Worm (Caenorhabditis elegans) whole organism, L4 larva: ENCODE measurements around the gene F32H5.3.

Experiments used
- F10B5.3 ChIP-seq: sonication (generic microtip); optimal IDR thresholded peaks from 2 replicates; lab custom pipeline; 2016; ENCODE audit warnings: mild to moderate bottlenecking, missing genetic modification characterization, missing compliant biosample characterization
- F26F4.8 ChIP-seq: fragments of 200-800 bp; sonication (Bioruptor generic); conservative IDR thresholded peaks from 2 replicates; pipeline ENCODE4 v1.3.6; 2022; ENCODE audit warnings: missing genetic modification characterization, missing compliant biosample characterization
- F49E8.2 ChIP-seq: sonication (generic microtip); optimal IDR thresholded peaks from 2 replicates; lab custom pipeline; 2016; ENCODE audit warnings: missing compliant biosample characterization, mild to moderate bottlenecking, missing genetic modification characterization, borderline replicate concordance
- T20F7.1 ChIP-seq: fragments of 200-800 bp; sonication (Bioruptor generic); optimal IDR thresholded peaks from 2 replicates; lab custom pipeline; 2018; ENCODE audit warnings: mild to moderate bottlenecking, missing genetic modification characterization, missing compliant biosample characterization
- T26A8.4 ChIP-seq: fragments of 200-800 bp; sonication (Bioruptor generic); IDR thresholded peaks from 2 replicates; pipeline ENCODE4 v1.3.6; 2022; ENCODE audit warnings: missing genetic modification characterization, missing compliant biosample characterization
- aha-1 ChIP-seq: fragments of 150-350 bp; peaks from one replicate; lab custom pipeline; 2014; ENCODE audit warnings: missing biosample characterization, missing genetic modification characterization
- attf-4 ChIP-seq: sonication (generic microtip); optimal IDR thresholded peaks from 3 replicates; lab custom pipeline; 2017; ENCODE audit warnings: missing biosample characterization, missing genetic modification characterization
- ceh-20 ChIP-seq: fragments of 200-800 bp; sonication (Bioruptor generic); IDR thresholded peaks from 2 replicates; pipeline ENCODE4 v1.3.6; 2022; ENCODE audit warnings: missing genetic modification reagents, missing genetic modification characterization, missing compliant biosample characterization
- ceh-44 ChIP-seq: fragments of 200-800 bp; sonication (Bioruptor generic); IDR thresholded peaks from 2 replicates; pipeline ENCODE4 v1.3.6; 2022; ENCODE audit warnings: missing genetic modification reagents, missing genetic modification characterization, missing compliant biosample characterization
- ceh-82 ChIP-seq: sonication (generic microtip); optimal IDR thresholded peaks from 2 replicates; lab custom pipeline; 2017; ENCODE audit warnings: missing biosample characterization, missing genetic modification characterization
- cey-2 ChIP-seq: sonication (generic microtip); optimal IDR thresholded peaks from 3 replicates; lab custom pipeline; 2017; ENCODE audit warnings: missing genetic modification characterization, mild to moderate bottlenecking, missing compliant biosample characterization, antibody characterized with exemption, borderline replicate concordance; ENCODE audit not compliant: insufficient read depth
- daf-19 ChIP-seq: fragments of 200-800 bp; sonication (Bioruptor generic); conservative IDR thresholded peaks from 2 replicates; pipeline ENCODE4 v1.3.6; 2022; ENCODE audit warnings: missing genetic modification characterization, missing compliant biosample characterization
- dmd-6 ChIP-seq: fragments of 200-800 bp; sonication (Bioruptor generic); IDR thresholded peaks from 2 replicates; pipeline ENCODE4 v1.3.6; 2022; ENCODE audit warnings: missing genetic modification reagents, missing genetic modification characterization, missing compliant biosample characterization
- dmd-9 ChIP-seq: fragments of 200-800 bp; sonication (Bioruptor generic); IDR thresholded peaks from 2 replicates; pipeline ENCODE4 v1.3.6; 2022; ENCODE audit warnings: missing genetic modification reagents, missing genetic modification characterization, missing compliant biosample characterization
- dpl-1 ChIP-seq: fragments of 150-350 bp; optimal IDR thresholded peaks from 2 replicates; lab custom pipeline; 2014; ENCODE audit warnings: missing biosample characterization, missing genetic modification reagents, missing genetic modification characterization
- duxl-1 ChIP-seq: sonication (generic microtip); optimal IDR thresholded peaks from 2 replicates; lab custom pipeline; 2016; ENCODE audit warnings: mild to moderate bottlenecking, missing genetic modification characterization, moderate library complexity, missing compliant biosample characterization; ENCODE audit not compliant: poor library complexity
- egl-27 ChIP-seq: sonication (generic microtip); optimal IDR thresholded peaks from 3 replicates; lab custom pipeline; 2017; ENCODE audit warnings: missing biosample characterization, missing genetic modification reagents, missing genetic modification characterization
- egl-43 ChIP-seq: fragments of 200-800 bp; sonication (Bioruptor generic); IDR thresholded peaks from 2 replicates; pipeline ENCODE4 v1.3.6; 2022; ENCODE audit warnings: missing genetic modification reagents, missing genetic modification characterization, missing compliant biosample characterization
- hif-1 ChIP-seq, 2 experiments: sonication (generic microtip); optimal IDR thresholded peaks; 2 replicates each; lab custom pipeline; 2016 to 2017; ENCODE audit warnings: missing compliant biosample characterization in 2 of 2, missing genetic modification characterization in 2 of 2, missing genetic modification reagents in 2 of 2, missing genotype in 2 of 2, mild to moderate bottlenecking in 1 of 2
- lin-13 ChIP-seq: fragments of 150-350 bp; optimal IDR thresholded peaks from 2 replicates; lab custom pipeline; 2014; ENCODE audit warnings: missing biosample characterization, missing genetic modification reagents, missing genetic modification characterization
- lin-15B ChIP-seq: fragments of 150-350 bp; sonication (generic microtip); optimal IDR thresholded peaks from 3 replicates; lab custom pipeline; 2014; ENCODE audit warnings: missing biosample characterization, missing genetic modification characterization
- lin-29 ChIP-seq: fragments of 200-800 bp; sonication (Bioruptor generic); IDR thresholded peaks from 2 replicates; pipeline ENCODE4 v1.3.6; 2022; ENCODE audit warnings: missing genetic modification reagents, missing genetic modification characterization, missing compliant biosample characterization
- lin-38 ChIP-seq: fragments of 200-800 bp; sonication (Bioruptor generic); IDR thresholded peaks from 2 replicates; pipeline ENCODE4 v1.3.6; 2022; ENCODE audit warnings: missing genetic modification reagents, missing genetic modification characterization, missing compliant biosample characterization
- lin-39 ChIP-seq: fragments of 150-350 bp; optimal IDR thresholded peaks from 2 replicates; lab custom pipeline; 2014; ENCODE audit warnings: missing biosample characterization, missing genetic modification reagents, missing genetic modification characterization
- lir-3 ChIP-seq: sonication (generic microtip); optimal IDR thresholded peaks from 2 replicates; lab custom pipeline; 2016; ENCODE audit warnings: mild to moderate bottlenecking, missing genetic modification characterization, missing compliant biosample characterization
- lsy-2 ChIP-seq, 2 experiments: fragments of 150-350 bp in 1 of 2; sonication (generic microtip) in 1 of 2; optimal IDR thresholded peaks; 2 replicates each; lab custom pipeline; 2014 to 2017; ENCODE audit warnings: missing biosample characterization in 2 of 2, missing genetic modification characterization in 2 of 2
- madf-5 ChIP-seq, 2 experiments: fragments of 200-800 bp; sonication (Bioruptor generic); IDR thresholded peaks; 2 replicates each; pipeline ENCODE4 v1.3.6; 2022; ENCODE audit warnings: missing compliant biosample characterization in 2 of 2, missing genetic modification characterization in 2 of 2
- madf-9 ChIP-seq: fragments of 200-800 bp; sonication (Bioruptor generic); conservative IDR thresholded peaks from 2 replicates; pipeline ENCODE4 v1.3.6; 2022; ENCODE audit warnings: missing genetic modification reagents, missing genetic modification characterization, missing compliant biosample characterization
- mdl-1 ChIP-seq, 2 experiments: fragments of 150-350 bp in 1 of 2; sonication (generic microtip) in 1 of 2; optimal IDR thresholded peaks; 2 replicates each; lab custom pipeline; 2014 to 2017; ENCODE audit warnings: missing biosample characterization in 2 of 2, missing genetic modification characterization in 2 of 2
- mes-2 ChIP-seq: sonication (generic microtip); optimal IDR thresholded peaks from 2 replicates; lab custom pipeline; 2016; ENCODE audit warnings: missing genotype, mild to moderate bottlenecking, missing genetic modification characterization, missing compliant biosample characterization; ENCODE audit not compliant: poor library complexity, severe bottlenecking
- nhr-10 ChIP-seq: fragments of 150-350 bp; optimal IDR thresholded peaks from 2 replicates; lab custom pipeline; 2014; ENCODE audit warnings: missing biosample characterization, missing genetic modification characterization
- nhr-102 ChIP-seq: sonication (generic microtip); optimal IDR thresholded peaks from 2 replicates; lab custom pipeline; 2016; ENCODE audit warnings: mild to moderate bottlenecking, missing genetic modification characterization, moderate library complexity, missing compliant biosample characterization
- nhr-237 ChIP-seq: sonication (generic microtip); optimal IDR thresholded peaks from 2 replicates; lab custom pipeline; 2017; ENCODE audit warnings: missing biosample characterization, missing genetic modification characterization
- nhr-25 ChIP-seq: sonication (generic microtip); optimal IDR thresholded peaks from 2 replicates; lab custom pipeline; 2017; ENCODE audit warnings: missing genetic modification characterization, mild to moderate bottlenecking, missing compliant biosample characterization, antibody characterized with exemption, moderate library complexity, borderline replicate concordance; ENCODE audit not compliant: insufficient read depth
- pqm-1 ChIP-seq: sonication (generic microtip); optimal IDR thresholded peaks from 2 replicates; lab custom pipeline; 2017; ENCODE audit warnings: missing biosample characterization, missing genetic modification characterization
- rbr-2 ChIP-seq: sonication (generic microtip); optimal IDR thresholded peaks from 2 replicates; lab custom pipeline; 2016; ENCODE audit warnings: missing genotype, missing genetic modification characterization, missing compliant biosample characterization
- saeg-2 ChIP-seq: fragments of 200-800 bp; sonication (Bioruptor generic); IDR thresholded peaks from 2 replicates; pipeline ENCODE4 v1.3.6; 2022; ENCODE audit warnings: missing genetic modification reagents, missing genetic modification characterization, missing compliant biosample characterization
- spr-3 ChIP-seq: fragments of 200-800 bp; sonication (Bioruptor generic); optimal IDR thresholded peaks from 2 replicates; lab custom pipeline; 2018; ENCODE audit warnings: mild to moderate bottlenecking, missing genetic modification characterization, missing compliant biosample characterization
- tag-97 ChIP-seq: fragments of 200-800 bp; sonication (Bioruptor generic); IDR thresholded peaks from 2 replicates; pipeline ENCODE4 v1.3.6; 2022; ENCODE audit warnings: missing genetic modification characterization, missing compliant biosample characterization
- unc-130 ChIP-seq: sonication (generic microtip); optimal IDR thresholded peaks from 2 replicates; lab custom pipeline; 2016; ENCODE audit warnings: missing genetic modification reagents, missing genetic modification characterization, missing compliant biosample characterization
- unc-62 ChIP-seq, 3 experiments: fragments of 150-350 bp in 1 of 3; sonication (generic microtip); optimal IDR thresholded peaks in 2 of 3; peaks in 1 of 3; 1 replicate in 1 of 3; 2 replicates in 2 of 3; lab custom pipeline; 2014 to 2017; ENCODE audit warnings: missing biosample characterization in 3 of 3, missing genetic modification characterization in 3 of 3, missing genetic modification reagents in 3 of 3, missing genotype in 1 of 3
- vab-7 ChIP-seq: fragments of 200-800 bp; sonication (Bioruptor generic); IDR thresholded peaks from 2 replicates; pipeline ENCODE4 v1.3.6; 2022; ENCODE audit warnings: missing genetic modification reagents, missing genetic modification characterization, missing compliant biosample characterization
- zfp-3 ChIP-seq: fragments of 200-800 bp; sonication (Bioruptor generic); conservative IDR thresholded peaks from 2 replicates; pipeline ENCODE4 v1.3.6; 2022; ENCODE audit warnings: missing genetic modification reagents, missing genetic modification characterization, missing compliant biosample characterization
- zip-11 ChIP-seq: fragments of 200-800 bp; sonication (Bioruptor generic); IDR thresholded peaks from 2 replicates; pipeline ENCODE4 v1.3.6; 2022; ENCODE audit warnings: missing genetic modification characterization, missing compliant biosample characterization
- ztf-11 ChIP-seq: fragments of 150-350 bp; optimal IDR thresholded peaks from 2 replicates; lab custom pipeline; 2014; ENCODE audit warnings: missing biosample characterization, missing genetic modification characterization

Gene F32H5.3

DNA sequence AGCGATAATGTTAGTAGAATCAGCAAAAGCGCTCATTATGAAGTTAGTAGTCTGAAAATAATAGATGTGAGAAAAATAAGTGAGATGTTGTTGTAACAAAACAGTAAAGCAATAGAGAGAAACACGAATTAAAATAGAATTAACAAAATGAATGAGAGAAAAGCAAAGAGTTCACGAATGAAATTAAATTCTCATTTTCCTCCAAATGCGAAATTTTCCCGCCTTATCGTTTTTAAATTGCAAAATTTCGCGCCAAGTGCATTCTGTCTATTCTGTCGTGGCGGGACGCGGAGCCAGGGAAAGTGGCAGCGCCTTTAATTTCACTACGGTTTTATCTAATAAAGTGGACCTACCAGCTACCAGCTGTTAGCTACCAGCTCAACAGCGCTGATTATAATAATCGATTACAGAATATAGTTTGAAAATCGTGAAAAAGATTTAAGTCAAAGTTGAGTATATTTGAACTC is 46.9 kb upstream of the F32H5.3 start, which contains the start of gene nasp-2 (continued):
- no peak for TF ChIP-seq madf-9
- TF ChIP-seq egl-43 (GFP tag; lab: Robert Waterston, UW), result no peak
- no peak for TF ChIP-seq ztf-11 (tag; lab: Kevin White, UChicago)
- TF ChIP-seq nhr-237 (tag; lab: Kevin White, UChicago), result no peak
- no peak for TF ChIP-seq nhr-10 (tag; lab: Kevin White, UChicago)
- TF ChIP-seq ceh-82 (tag; lab: Kevin White, UChicago), result no peak
- TF ChIP-seq T26A8.4 (GFP tag; lab: Robert Waterston, UW), result no peak
- TF ChIP-seq lin-29 (GFP tag; lab: Robert Waterston, UW), result no peak
- TF ChIP-seq lin-13 (GFP tag; lab: Kevin White, UChicago), result no peak
- TF ChIP-seq dmd-9 (GFP tag; lab: Robert Waterston, UW), result 0 out of 2 replicates have a peak, but pooled peaks have one; percentile 43
- peak; percentile 63 for TF ChIP-seq mes-2 (tag; lab: Kevin White, UChicago)
- TF ChIP-seq zfp-3, result no peak
- TF ChIP-seq dpl-1 (GFP tag; lab: Kevin White, UChicago), result peak; percentile 63
- TF ChIP-seq lin-15B (tag; lab: Kevin White, UChicago), result no peak
- TF ChIP-seq T20F7.1 (GFP tag; lab: Kevin White, UChicago), result peak; percentile 81
- TF ChIP-seq tag-97 (GFP tag; lab: Robert Waterston, UW), result no peak
- peak; percentile 79 for TF ChIP-seq lin-38 (GFP tag; lab: Robert Waterston, UW)
- no peak for TF ChIP-seq duxl-1 (tag; lab: Kevin White, UChicago)
- TF ChIP-seq F49E8.2 (tag; lab: Kevin White, UChicago), result peak; percentile 91
- no peak for TF ChIP-seq dmd-6 (GFP tag; lab: Robert Waterston, UW)
- TF ChIP-seq aha-1 (tag; lab: Kevin White, UChicago), result no peak
- no peak for TF ChIP-seq pqm-1 (tag; lab: Kevin White, UChicago)
- TF ChIP-seq hif-1 (tag; optimal IDR thresholded peaks at IDR 0.05; lab: Kevin White, UChicago), result no peak
- TF ChIP-seq ceh-20 (GFP tag; lab: Robert Waterston, UW), result no peak
- TF ChIP-seq madf-5 (GFP tag; IDR thresholded peaks at IDR 0.05; lab: Robert Waterston, UW), result no peak
- no peak for TF ChIP-seq egl-27 (tag; lab: Kevin White, UChicago)
- TF ChIP-seq cey-2, result no peak
- no peak for TF ChIP-seq spr-3 (GFP tag; lab: Kevin White, UChicago)
- no peak for TF ChIP-seq saeg-2 (GFP tag; lab: Robert Waterston, UW)
- no peak for TF ChIP-seq daf-19
- TF ChIP-seq mdl-1 (tag; optimal IDR thresholded peaks at IDR 0.05; lab: Kevin White, UChicago), result no peak
- no peak for TF ChIP-seq nhr-25 (tag; lab: Kevin White, UChicago)
- no peak for TF ChIP-seq zip-11 (GFP tag; lab: Robert Waterston, UW)
- TF ChIP-seq lin-39 (tag; lab: Kevin White, UChicago), result no peak
- TF ChIP-seq, all 104 proteins: peak for 11

DNA sequence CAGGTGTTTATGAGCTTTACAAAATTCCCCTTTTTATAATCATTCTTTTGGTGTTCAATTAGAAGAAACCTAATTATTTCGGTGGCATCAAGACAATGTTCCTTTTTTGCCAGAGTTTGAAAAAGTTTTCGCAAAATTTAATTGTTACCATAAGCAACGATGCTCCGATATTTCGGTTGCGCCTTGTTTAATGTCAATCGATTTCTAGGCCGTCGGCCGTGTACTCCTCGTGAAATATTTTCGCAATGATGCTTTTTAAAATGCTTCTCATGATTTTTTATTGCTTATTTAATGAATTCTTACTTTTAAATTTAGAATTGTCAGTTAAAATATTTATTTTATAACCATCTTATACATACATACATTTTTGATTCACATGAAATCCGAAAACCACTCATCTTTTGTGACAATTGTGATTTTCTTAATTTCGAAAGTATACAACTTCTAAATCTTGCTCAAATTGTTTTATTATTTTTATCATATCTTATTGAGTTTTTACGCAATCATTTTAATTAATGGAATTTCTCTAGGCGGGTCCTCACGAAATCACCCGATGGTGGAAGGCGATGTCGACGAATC is 46.0 kb upstream of the F32H5.3 start, which contains the start of gene C50B6.3:
Gene C50B6.3 (plus strand): TSS at position 529 of the 579 bp plus-strand sequence.
- TF ChIP-seq mes-2 (tag; lab: Kevin White, UChicago) (peak; percentile 99), nhr-25 (tag; lab: Kevin White, UChicago) (peak; percentile 5), lin-13 (GFP tag; lab: Kevin White, UChicago) (no peak), saeg-2 (GFP tag; lab: Robert Waterston, UW) (no peak), lin-38 (GFP tag; lab: Robert Waterston, UW) (peak; percentile 71), ceh-44 (GFP tag; lab: Robert Waterston, UW) (no peak), hif-1 (tag; optimal IDR thresholded peaks at IDR 0.05; lab: Kevin White, UChicago) (peak in 1 of 2 experiments; percentile 83), T20F7.1 (GFP tag; lab: Kevin White, UChicago) (peak; percentile 99), lin-15B (tag; lab: Kevin White, UChicago) (peak; percentile 56), lir-3 (tag; lab: Kevin White, UChicago) (no peak), duxl-1 (tag; lab: Kevin White, UChicago) (peak; percentile 83), unc-62 (GFP tag; optimal IDR thresholded peaks at IDR 0.05 in 1 of 2; lab: Kevin White, UChicago) (peak in 1 of 2 experiments; percentile 90), unc-62 (tag; optimal IDR thresholded peaks at IDR 0.05; lab: Kevin White, UChicago) (no peak), lsy-2 (tag; optimal IDR thresholded peaks at IDR 0.05; lab: Kevin White, UChicago) (peak in 1 of 2 experiments; percentile 93), rbr-2 (peak; percentile 66), lin-39 (tag; lab: Kevin White, UChicago) (peak; percentile 10), nhr-102 (tag; lab: Kevin White, UChicago) (peak; percentile 9), attf-4 (tag; lab: Kevin White, UChicago) (no peak), vab-7 (no peak), F26F4.8 (no peak), F10B5.3 (tag; lab: Kevin White, UChicago) (no peak), dpl-1 (GFP tag; lab: Kevin White, UChicago) (peak; percentile 83), cey-2 (no peak), unc-130 (GFP tag; lab: Kevin White, UChicago) (peak; percentile 71)
